Worm (Caenorhabditis elegans) whole organism, late embryonic: ENCODE measurements around the gene myo-2.

Experiments used
- C08G9.2 ChIP-seq: sonication (generic microtip); optimal IDR thresholded peaks from 2 replicates; lab custom pipeline; 2016; ENCODE audit warnings: mild to moderate bottlenecking, missing genetic modification characterization, moderate library complexity, missing compliant biosample characterization
- F13H6.1 ChIP-seq: sonication (generic microtip); optimal IDR thresholded peaks from 2 replicates; lab custom pipeline; 2016; ENCODE audit warnings: missing genetic modification characterization, missing compliant biosample characterization
- K02D7.2 ChIP-seq: sonication (generic microtip); optimal IDR thresholded peaks from 2 replicates; lab custom pipeline; 2017; ENCODE audit warnings: mild to moderate bottlenecking, missing genetic modification characterization, missing compliant biosample characterization
- K09A11.1 ChIP-seq: sonication (generic microtip); optimal IDR thresholded peaks from 2 replicates; lab custom pipeline; 2017; ENCODE audit warnings: antibody characterized with exemption, mild to moderate bottlenecking, missing genetic modification characterization, missing compliant biosample characterization; ENCODE audit not compliant: insufficient read depth
- T23F11.4 ChIP-seq: fragments of 200-800 bp; sonication (Bioruptor generic); optimal IDR thresholded peaks from 2 replicates; lab custom pipeline; 2018; ENCODE audit warnings: mild to moderate bottlenecking, missing genetic modification characterization, missing compliant biosample characterization
- Y22D7AL.16 ChIP-seq: sonication (generic microtip); optimal IDR thresholded peaks from 2 replicates; lab custom pipeline; 2016; ENCODE audit warnings: missing genetic modification characterization, missing compliant biosample characterization
- ahr-1 ChIP-seq: sonication (generic microtip); optimal IDR thresholded peaks from 2 replicates; lab custom pipeline; 2016; ENCODE audit warnings: missing genetic modification characterization, missing compliant biosample characterization
- ama-1 ChIP-seq: fragments of 150-350 bp; optimal IDR thresholded peaks from 2 replicates; lab custom pipeline; 2014
- ceh-14 ChIP-seq: sonication (generic microtip); optimal IDR thresholded peaks from 2 replicates; lab custom pipeline; 2016; ENCODE audit warnings: missing genotype, missing genetic modification characterization, missing compliant biosample characterization
- ceh-18 ChIP-seq: sonication (generic microtip); optimal IDR thresholded peaks from 2 replicates; lab custom pipeline; 2016; ENCODE audit warnings: missing genetic modification characterization, missing compliant biosample characterization
- ceh-19 ChIP-seq: fragments of 200-800 bp; sonication (Bioruptor generic); optimal IDR thresholded peaks from 2 replicates; lab custom pipeline; 2018; ENCODE audit warnings: mild to moderate bottlenecking, missing genetic modification characterization, missing compliant biosample characterization
- ceh-24 ChIP-seq: sonication (generic microtip); optimal IDR thresholded peaks from 2 replicates; lab custom pipeline; 2016; ENCODE audit warnings: mild to moderate bottlenecking, missing genetic modification characterization, missing compliant biosample characterization
- ceh-30 ChIP-seq: fragments of 150-350 bp; optimal IDR thresholded peaks from 2 replicates; lab custom pipeline; 2014; ENCODE audit warnings: missing biosample characterization, missing genetic modification characterization
- ceh-31 ChIP-seq: sonication (generic microtip); optimal IDR thresholded peaks from 2 replicates; lab custom pipeline; 2016; ENCODE audit warnings: missing genetic modification characterization, missing compliant biosample characterization
- ceh-34 ChIP-seq: sonication (generic microtip); optimal IDR thresholded peaks from 2 replicates; lab custom pipeline; 2016; ENCODE audit warnings: mild to moderate bottlenecking, missing genetic modification characterization, missing compliant biosample characterization
- ceh-45 ChIP-seq: fragments of 200-800 bp; sonication (Bioruptor generic); IDR thresholded peaks from 2 replicates; pipeline ENCODE4 v1.3.6; 2022; ENCODE audit warnings: missing genetic modification reagents, missing genetic modification characterization, missing compliant biosample characterization
- ceh-48 ChIP-seq: sonication (generic microtip); optimal IDR thresholded peaks from 2 replicates; lab custom pipeline; 2016; ENCODE audit warnings: missing genetic modification characterization, inconsistent platforms, missing compliant biosample characterization
- ceh-9 ChIP-seq: sonication (generic microtip); optimal IDR thresholded peaks from 2 replicates; lab custom pipeline; 2016; ENCODE audit warnings: mild to moderate bottlenecking, missing genetic modification characterization, inconsistent platforms, missing compliant biosample characterization
- dmd-4 ChIP-seq: sonication (generic microtip); optimal IDR thresholded peaks from 2 replicates; lab custom pipeline; 2016; ENCODE audit warnings: borderline replicate concordance, missing genetic modification characterization, missing compliant biosample characterization
- eyg-1 ChIP-seq: sonication (generic microtip); optimal IDR thresholded peaks from 2 replicates; lab custom pipeline; 2016; ENCODE audit warnings: missing genotype, missing genetic modification characterization, missing compliant biosample characterization
- fax-1 ChIP-seq: sonication (generic microtip); optimal IDR thresholded peaks from 2 replicates; lab custom pipeline; 2016; ENCODE audit warnings: missing genotype, missing genetic modification characterization, missing compliant biosample characterization
- fkh-10 ChIP-seq: fragments of 150-350 bp; optimal IDR thresholded peaks from 2 replicates; lab custom pipeline; 2014; ENCODE audit warnings: missing biosample characterization, missing genetic modification reagents, missing genetic modification characterization
- fkh-6 ChIP-seq: sonication (generic microtip); optimal IDR thresholded peaks from 2 replicates; lab custom pipeline; 2016; ENCODE audit warnings: missing genetic modification characterization, missing compliant biosample characterization
- gmeb-2 ChIP-seq: sonication (generic microtip); optimal IDR thresholded peaks from 2 replicates; lab custom pipeline; 2016; ENCODE audit warnings: missing genetic modification characterization, inconsistent platforms, missing compliant biosample characterization
- hlh-15 ChIP-seq: sonication (generic microtip); optimal IDR thresholded peaks from 2 replicates; lab custom pipeline; 2016; ENCODE audit warnings: missing genetic modification characterization, missing compliant biosample characterization
- hlh-6 ChIP-seq: sonication (generic microtip); optimal IDR thresholded peaks from 2 replicates; lab custom pipeline; 2016; ENCODE audit warnings: missing genotype, missing genetic modification characterization, missing compliant biosample characterization
- hlh-8 ChIP-seq: sonication (generic microtip); optimal IDR thresholded peaks from 2 replicates; lab custom pipeline; 2016; ENCODE audit warnings: missing genotype, missing genetic modification characterization, missing compliant biosample characterization
- lin-11 ChIP-seq: fragments of 200-800 bp; sonication (Bioruptor generic); optimal IDR thresholded peaks from 2 replicates; lab custom pipeline; 2018; ENCODE audit warnings: mild to moderate bottlenecking, missing genetic modification characterization, missing compliant biosample characterization
- mec-3 ChIP-seq: sonication (generic microtip); optimal IDR thresholded peaks from 2 replicates; lab custom pipeline; 2016; ENCODE audit warnings: borderline replicate concordance, missing genetic modification characterization, missing compliant biosample characterization
- nfya-1 ChIP-seq: sonication (generic microtip); optimal IDR thresholded peaks from 2 replicates; lab custom pipeline; 2017; ENCODE audit warnings: missing genetic modification characterization, mild to moderate bottlenecking, missing compliant biosample characterization, antibody characterized with exemption, moderate library complexity
- nhr-232 ChIP-seq: sonication (generic microtip); optimal IDR thresholded peaks from 2 replicates; lab custom pipeline; 2016; ENCODE audit warnings: missing genetic modification characterization, missing compliant biosample characterization
- npax-4 ChIP-seq: sonication (generic microtip); optimal IDR thresholded peaks from 2 replicates; lab custom pipeline; 2016; ENCODE audit warnings: missing genetic modification characterization, missing compliant biosample characterization
- odd-2 ChIP-seq: sonication (generic microtip); optimal IDR thresholded peaks from 2 replicates; lab custom pipeline; 2017; ENCODE audit warnings: antibody characterized with exemption, mild to moderate bottlenecking, missing genetic modification characterization, missing compliant biosample characterization
- pag-3 ChIP-seq: sonication (generic microtip); optimal IDR thresholded peaks from 2 replicates; lab custom pipeline; 2016; ENCODE audit warnings: missing compliant biosample characterization, missing genetic modification characterization, borderline replicate concordance
- pha-2 ChIP-seq: sonication (generic microtip); optimal IDR thresholded peaks from 2 replicates; lab custom pipeline; 2017; ENCODE audit warnings: mild to moderate bottlenecking, missing genetic modification characterization, missing compliant biosample characterization
- pha-4 ChIP-seq: fragments of 150-350 bp; optimal IDR thresholded peaks from 2 replicates; lab custom pipeline; 2018; ENCODE audit warnings: missing biosample characterization, missing genetic modification reagents, missing genetic modification characterization
- pqm-1 ChIP-seq: sonication (generic microtip); optimal IDR thresholded peaks from 2 replicates; lab custom pipeline; 2016; ENCODE audit warnings: missing genetic modification characterization, missing compliant biosample characterization
- ref-2 ChIP-seq: sonication (generic microtip); optimal IDR thresholded peaks from 2 replicates; lab custom pipeline; 2016; ENCODE audit warnings: missing genetic modification characterization, missing compliant biosample characterization
- rnt-1 ChIP-seq: sonication (generic microtip); optimal IDR thresholded peaks from 2 replicates; lab custom pipeline; 2016; ENCODE audit warnings: missing genetic modification characterization, missing compliant biosample characterization
- sdc-2 ChIP-seq: sonication (generic microtip); optimal IDR thresholded peaks from 2 replicates; lab custom pipeline; 2016; ENCODE audit warnings: missing genotype, missing genetic modification characterization, missing compliant biosample characterization
- sox-2 ChIP-seq: fragments of 200-800 bp; sonication (Bioruptor generic); IDR thresholded peaks from 2 replicates; pipeline ENCODE4 v1.3.6; 2022; ENCODE audit warnings: missing genetic modification reagents, missing genetic modification characterization, missing compliant biosample characterization
- sox-4 ChIP-seq: sonication (generic microtip); optimal IDR thresholded peaks from 2 replicates; lab custom pipeline; 2017; ENCODE audit warnings: mild to moderate bottlenecking, missing genetic modification characterization, inconsistent platforms, missing compliant biosample characterization
- tbx-2 ChIP-seq: sonication (generic microtip); optimal IDR thresholded peaks from 2 replicates; lab custom pipeline; 2016; ENCODE audit warnings: missing genetic modification characterization, missing compliant biosample characterization
- ttx-3 ChIP-seq: sonication (generic microtip); optimal IDR thresholded peaks from 2 replicates; lab custom pipeline; 2016; ENCODE audit warnings: missing genetic modification reagents, missing genetic modification characterization, missing compliant biosample characterization
- unc-55 ChIP-seq: sonication (generic microtip); optimal IDR thresholded peaks from 2 replicates; lab custom pipeline; 2017; ENCODE audit warnings: missing biosample characterization, missing genetic modification reagents, missing genetic modification characterization
- zip-5 ChIP-seq: sonication (generic microtip); optimal IDR thresholded peaks from 2 replicates; lab custom pipeline; 2016; ENCODE audit warnings: missing genetic modification characterization, missing compliant biosample characterization

Gene myo-2

DNA sequence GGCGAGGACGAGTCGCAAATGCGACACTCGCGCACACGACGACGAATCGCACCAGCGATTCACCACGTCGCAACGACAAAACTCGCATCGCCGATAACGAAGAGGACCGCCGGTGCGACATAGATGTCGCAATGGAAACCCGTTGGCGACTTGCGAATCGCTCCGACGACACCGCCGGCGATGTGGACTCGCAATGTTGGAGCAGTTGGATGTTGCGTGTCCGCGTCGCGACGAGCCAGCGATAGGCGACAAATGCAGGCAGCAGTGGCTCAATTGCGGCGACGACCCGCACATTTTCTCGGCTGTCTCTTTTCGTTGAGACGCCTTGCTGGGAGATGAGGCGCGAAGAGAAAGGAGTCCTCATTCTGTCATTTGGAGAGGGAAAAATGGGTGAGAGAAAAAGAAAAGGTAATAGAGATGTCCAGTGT is 15.7 kb upstream of the myo-2 start (continued):
- no peak for TF ChIP-seq pqm-1
- TF ChIP-seq fkh-6 = no peak
- TF ChIP-seq nhr-232 (tag; lab: Kevin White, UChicago) = no peak
- no peak for TF ChIP-seq zip-5 (tag; lab: Kevin White, UChicago)
- no peak for TF ChIP-seq T23F11.4 (GFP tag; lab: Kevin White, UChicago)
- peak; percentile 26 for TF ChIP-seq ceh-19 (GFP tag; lab: Kevin White, UChicago)
- TF ChIP-seq hlh-15 = no peak
- no peak for TF ChIP-seq ama-1
- TF ChIP-seq odd-2 (tag; lab: Kevin White, UChicago) = no peak
- TF ChIP-seq pha-4 (tag; lab: Kevin White, UChicago) = no peak
- TF ChIP-seq ceh-14 = peak; percentile 59
- TF ChIP-seq pha-2 = no peak
- no peak for TF ChIP-seq ceh-30 (tag; lab: Kevin White, UChicago)
- TF ChIP-seq ceh-48 (tag; lab: Kevin White, UChicago) = peak; percentile 3
- TF ChIP-seq F13H6.1 = peak; percentile 56
- TF ChIP-seq tbx-2 = peak; percentile 82
- peak; percentile 30 for TF ChIP-seq gmeb-2

DNA sequence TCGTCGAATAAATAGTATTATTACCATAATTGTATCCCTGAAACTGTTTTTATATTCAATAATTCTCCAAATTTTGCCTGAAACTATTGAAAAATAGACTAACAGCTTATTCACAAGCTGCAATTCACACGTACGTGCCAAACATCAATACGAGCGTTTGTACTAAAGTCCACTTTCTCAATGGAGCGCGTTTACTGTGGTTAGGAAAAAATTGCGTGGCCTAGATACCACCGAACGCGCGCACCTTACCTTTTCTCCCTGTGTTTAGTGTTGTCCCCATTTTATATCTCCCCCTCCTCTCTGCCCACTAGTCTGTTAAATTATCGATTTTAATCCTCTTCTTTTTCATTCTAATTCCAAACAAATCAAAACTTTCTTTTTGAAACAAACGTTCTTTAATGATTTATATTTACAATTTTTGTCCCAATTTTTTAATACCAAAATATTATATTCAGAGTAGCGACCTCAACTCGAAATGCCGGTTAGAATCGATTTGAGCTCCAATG is 13.5 kb upstream of the myo-2 start, which contains the start of the genes T18D3.9 and T18D3.1:
T18D3.9 (minus strand) TSS at position 168 of the 506 bp plus-strand sequence.
T18D3.1 (plus strand) TSS at position 456 of the 506 bp plus-strand sequence.
- no peak for TF ChIP-seq pha-2
- no peak for TF ChIP-seq fkh-6
- TF ChIP-seq pqm-1 = no peak
- TF ChIP-seq fax-1 (tag; lab: Kevin White, UChicago) = no peak
- peak; percentile 30 for TF ChIP-seq tbx-2
- no peak for TF ChIP-seq odd-2 (tag; lab: Kevin White, UChicago)
- TF ChIP-seq ceh-14 = no peak
- TF ChIP-seq ama-1 = no peak
- TF ChIP-seq nfya-1 (tag; lab: Kevin White, UChicago) = peak; percentile 16
- TF ChIP-seq sox-4 (tag; lab: Kevin White, UChicago) = no peak
- TF ChIP-seq ceh-9 = no peak
- TF ChIP-seq ref-2 (tag; lab: Kevin White, UChicago) = peak; percentile 33
- TF ChIP-seq pag-3 (tag; lab: Kevin White, UChicago) = no peak
- no peak for TF ChIP-seq ceh-24 (tag; lab: Kevin White, UChicago)
- TF ChIP-seq ceh-31 (tag; lab: Kevin White, UChicago) = peak; percentile 42
- peak; percentile 36 for TF ChIP-seq ceh-48 (tag; lab: Kevin White, UChicago)
- no peak for TF ChIP-seq zip-5 (tag; lab: Kevin White, UChicago)

- TF ChIP-seq mec-3 (tag; lab: Kevin White, UChicago) (no peak), C08G9.2 (tag; lab: Kevin White, UChicago) (no peak), zip-5 (tag; lab: Kevin White, UChicago) (no peak), K09A11.1 (tag; lab: Kevin White, UChicago) (no peak), fkh-10 (GFP tag; lab: Kevin White, UChicago) (no peak), ceh-34 (tag; lab: Kevin White, UChicago) (peak; percentile 17), pha-2 (peak; percentile 67), gmeb-2 (peak; percentile 66), ceh-9 (peak; percentile 42), pqm-1 (no peak), lin-11 (tag; lab: Kevin White, UChicago) (no peak), ahr-1 (tag; lab: Kevin White, UChicago) (no peak), npax-4 (tag; lab: Kevin White, UChicago) (no peak), ceh-45 (GFP tag; lab: Robert Waterston, UW) (peak; percentile 72), F13H6.1 (peak; percentile 50), ceh-19 (GFP tag; lab: Kevin White, UChicago) (peak; percentile 70), ceh-31 (tag; lab: Kevin White, UChicago) (no peak), ttx-3 (tag; lab: Kevin White, UChicago) (peak; percentile 41), Y22D7AL.16 (tag; lab: Kevin White, UChicago) (peak; percentile 55), ceh-48 (tag; lab: Kevin White, UChicago) (peak; percentile 17), hlh-8 (tag; lab: Kevin White, UChicago) (no peak), fkh-6 (peak; percentile 39), nhr-232 (tag; lab: Kevin White, UChicago) (peak; percentile 36), ceh-18 (no peak), eyg-1 (tag; lab: Kevin White, UChicago) (no peak), unc-55 (GFP tag; lab: Kevin White, UChicago) (no peak), sox-2 (GFP tag; lab: Robert Waterston, UW) (no peak), hlh-6 (tag; lab: Kevin White, UChicago) (peak; percentile 39), rnt-1 (tag; lab: Kevin White, UChicago) (no peak), ceh-30 (tag; lab: Kevin White, UChicago) (no peak), K02D7.2 (tag; lab: Kevin White, UChicago) (peak; percentile 53), pha-4 (tag; lab: Kevin White, UChicago) (no peak), hlh-15 (peak; percentile 10), sdc-2 (tag; lab: Kevin White, UChicago) (peak; percentile 52), T23F11.4 (GFP tag; lab: Kevin White, UChicago) (peak; percentile 40), dmd-4 (tag; lab: Kevin White, UChicago) (no peak)
Observed at ce11 chrX:12458021-12458420, 9.8 kb upstream of the myo-2 start.
